Fruit fly (Drosophila melanogaster) whole organism, adult: Measurements from ENCODE around the gene pie.

Experiments used
- CG11617 ChIP-seq: fragments of 200-800 bp; sonication (Bioruptor generic); optimal IDR thresholded peaks from 2 replicates; lab custom pipeline; 2017; ENCODE audit warnings: mild to moderate bottlenecking, missing biosample characterization, missing genetic modification reagents, missing genetic modification characterization
- CG12768 ChIP-seq: fragments of 200-800 bp; sonication (Bioruptor generic); optimal IDR thresholded peaks from 2 replicates; lab custom pipeline; 2017; ENCODE audit warnings: missing biosample characterization, missing genetic modification characterization, mild to moderate bottlenecking, moderate library complexity, missing genetic modification reagents
- CG14711 ChIP-seq: fragments of 200-800 bp; sonication (Bioruptor generic); optimal IDR thresholded peaks from 2 replicates; lab custom pipeline; 2018; ENCODE audit warnings: missing biosample characterization, mild to moderate bottlenecking, missing genetic modification characterization, moderate library complexity
- CG1620 ChIP-seq: fragments of 200-800 bp; sonication (Bioruptor generic); optimal IDR thresholded peaks from 2 replicates; lab custom pipeline; 2016; ENCODE audit warnings: missing biosample characterization, missing genetic modification characterization
- CG33017 ChIP-seq: fragments of 200-800 bp; sonication (Bioruptor generic); optimal IDR thresholded peaks from 2 replicates; lab custom pipeline; 2018; ENCODE audit warnings: missing biosample characterization, mild to moderate bottlenecking, missing genetic modification characterization, moderate library complexity
- CG5204 ChIP-seq: fragments of 200-800 bp; sonication (Bioruptor generic); optimal IDR thresholded peaks from 2 replicates; lab custom pipeline; 2016; ENCODE audit warnings: missing biosample characterization, missing genetic modification characterization
- CG7045 ChIP-seq: fragments of 200-800 bp; sonication (Bioruptor generic); optimal IDR thresholded peaks from 2 replicates; lab custom pipeline; 2017; ENCODE audit warnings: missing biosample characterization, mild to moderate bottlenecking, missing genetic modification characterization
- CG7101 ChIP-seq: fragments of 200-800 bp; sonication (Bioruptor generic); optimal IDR thresholded peaks from 2 replicates; lab custom pipeline; 2018; ENCODE audit warnings: missing biosample characterization, mild to moderate bottlenecking, missing genetic modification characterization, moderate library complexity
- Clk ChIP-seq: fragments of 200-800 bp; sonication (Bioruptor generic); optimal IDR thresholded peaks from 2 replicates; lab custom pipeline; 2017; ENCODE audit warnings: missing biosample characterization, missing genetic modification characterization
- Crg-1 ChIP-seq: fragments of 200-800 bp; sonication (Bioruptor generic); optimal IDR thresholded peaks from 2 replicates; lab custom pipeline; 2016; ENCODE audit warnings: missing biosample characterization, missing genetic modification characterization
- Hr96 ChIP-seq: fragments of 200-800 bp; sonication (Bioruptor generic); optimal IDR thresholded peaks from 2 replicates; lab custom pipeline; 2016; ENCODE audit warnings: missing biosample characterization, missing genetic modification characterization
- Mnt ChIP-seq: fragments of 200-800 bp; sonication (Bioruptor generic); optimal IDR thresholded peaks from 2 replicates; lab custom pipeline; 2016; ENCODE audit warnings: missing biosample characterization, mild to moderate bottlenecking, missing genetic modification characterization
- bab1 ChIP-seq: fragments of 200-800 bp; sonication (Bioruptor generic); optimal IDR thresholded peaks from 3 replicates; lab custom pipeline; 2019; ENCODE audit warnings: missing biosample characterization, mild to moderate bottlenecking, missing genetic modification characterization, moderate library complexity
- cic ChIP-seq: fragments of 200-800 bp; sonication (Bioruptor generic); optimal IDR thresholded peaks from 2 replicates; lab custom pipeline; 2017; ENCODE audit warnings: missing biosample characterization, mild to moderate bottlenecking, missing genetic modification characterization, moderate library complexity
- cnc ChIP-seq, 2 experiments: fragments of >200 bp; optimal IDR thresholded peaks; 2 replicates each; lab custom pipeline; 2017
- kay ChIP-seq: fragments of 200-800 bp; sonication (Bioruptor generic); peaks from one replicate; lab custom pipeline; 2016; ENCODE audit warnings: missing biosample characterization, missing genetic modification characterization, borderline replicate concordance
- ovo ChIP-seq: fragments of 200-800 bp; sonication (Bioruptor generic); optimal IDR thresholded peaks from 2 replicates; lab custom pipeline; 2016; ENCODE audit warnings: missing biosample characterization, missing genetic modification characterization
- pad ChIP-seq: fragments of 200-800 bp; sonication (Bioruptor generic); optimal IDR thresholded peaks from 3 replicates; lab custom pipeline; 2017; ENCODE audit warnings: missing biosample characterization, missing genetic modification characterization, mild to moderate bottlenecking, moderate library complexity, missing genetic modification reagents
- tj ChIP-seq: fragments of 200-800 bp; sonication (Bioruptor generic); optimal IDR thresholded peaks from 3 replicates; lab custom pipeline; 2017; ENCODE audit warnings: missing biosample characterization, mild to moderate bottlenecking, missing genetic modification characterization, moderate library complexity
- toe ChIP-seq: fragments of 200-800 bp; sonication (Bioruptor generic); optimal IDR thresholded peaks from 2 replicates; lab custom pipeline; 2016; ENCODE audit warnings: missing biosample characterization, missing genetic modification characterization

The pie gene

dm6 chr2L:10403803-10404315, 18.7 kb downstream of the pie start:
- no peak for TF ChIP-seq CG12768
- no peak for TF ChIP-seq CG14711 (tag; lab: Kevin White, UChicago)
- TF ChIP-seq CG5204 (GFP tag; lab: Kevin White, UChicago), result no peak
- peak; percentile 39 for TF ChIP-seq bab1 (GFP tag; lab: Kevin White, UChicago)
- TF ChIP-seq Hr96 (GFP tag; lab: Kevin White, UChicago), result no peak
- TF ChIP-seq kay (GFP tag; lab: Kevin White, UChicago), result peak; percentile 86

- TF ChIP-seq ovo (no peak), CG12768 (no peak), CG11617 (GFP tag; lab: Kevin White, UChicago) (no peak), CG14711 (tag; lab: Kevin White, UChicago) (no peak), Mnt (peak; percentile 65), tj (peak; percentile 84), bab1 (GFP tag; lab: Kevin White, UChicago) (no peak), Hr96 (GFP tag; lab: Kevin White, UChicago) (no peak), toe (GFP tag; lab: Kevin White, UChicago) (no peak), CG7045 (no peak), cic (GFP tag; lab: Kevin White, UChicago) (peak; percentile 59), CG5204 (GFP tag; lab: Kevin White, UChicago) (no peak), CG1620 (GFP tag; lab: Kevin White, UChicago) (no peak), CG7101 (tag; lab: Kevin White, UChicago) (no peak), cnc (optimal IDR thresholded peaks at IDR 0.05; lab: Kevin White, UChicago) (no peak), pad (GFP tag; lab: Kevin White, UChicago) (no peak), Crg-1 (GFP tag; lab: Kevin White, UChicago) (no peak), CG33017 (tag; lab: Kevin White, UChicago) (no peak), Clk (no peak), kay (GFP tag; lab: Kevin White, UChicago) (peak; percentile 99)
These were observed 25.5 kb downstream of the pie start for dm6 chr2L:10396877-10397587.

dm6 chr2L:10396488-10396824, 26.1 kb downstream of the pie start, which contains the start of gene Cnot4:
TSS of gene Cnot4 (plus strand) at chr2L:10396716.
- TF ChIP-seq CG7101 (tag; lab: Kevin White, UChicago), result no peak
- no peak for TF ChIP-seq pad (GFP tag; lab: Kevin White, UChicago)
- no peak for TF ChIP-seq CG7045
- TF ChIP-seq kay (GFP tag; lab: Kevin White, UChicago), result no peak
- no peak for TF ChIP-seq CG5204 (GFP tag; lab: Kevin White, UChicago)
- no peak for TF ChIP-seq cnc (optimal IDR thresholded peaks at IDR 0.05; lab: Kevin White, UChicago)
- no peak for TF ChIP-seq CG14711 (tag; lab: Kevin White, UChicago)
- TF ChIP-seq toe (GFP tag; lab: Kevin White, UChicago), result no peak
- no peak for TF ChIP-seq CG1620 (GFP tag; lab: Kevin White, UChicago)
- no peak for TF ChIP-seq Clk
- no peak for TF ChIP-seq CG11617 (GFP tag; lab: Kevin White, UChicago)
- TF ChIP-seq bab1 (GFP tag; lab: Kevin White, UChicago), result no peak
- no peak for TF ChIP-seq CG12768
- no peak for TF ChIP-seq CG33017 (tag; lab: Kevin White, UChicago)
- TF ChIP-seq cic (GFP tag; lab: Kevin White, UChicago), result no peak
- no peak for TF ChIP-seq Hr96 (GFP tag; lab: Kevin White, UChicago)
- no peak for TF ChIP-seq ovo

dm6 chr2L:10395642-10396487, 26.7 kb downstream of the pie start, which contains the start of gene Mdh1:
TSS of gene Mdh1 (minus strand) at chr2L:10396332.
- peak; percentile 32 for TF ChIP-seq bab1 (GFP tag; lab: Kevin White, UChicago)
- TF ChIP-seq Clk, result no peak
- TF ChIP-seq CG7101 (tag; lab: Kevin White, UChicago), result no peak
- TF ChIP-seq CG12768, result peak; percentile 19
- TF ChIP-seq kay (GFP tag; lab: Kevin White, UChicago), result peak; percentile 79
- TF ChIP-seq CG14711 (tag; lab: Kevin White, UChicago), result no peak
- peak; percentile 28 for TF ChIP-seq Mnt
- TF ChIP-seq CG33017 (tag; lab: Kevin White, UChicago), result peak; percentile 25
- TF ChIP-seq CG11617 (GFP tag; lab: Kevin White, UChicago), result peak; percentile 5

- TF ChIP-seq tj, result peak; percentile 96
- no peak for TF ChIP-seq ovo
- TF ChIP-seq CG7101 (tag; lab: Kevin White, UChicago), result no peak
- TF ChIP-seq CG1620 (GFP tag; lab: Kevin White, UChicago), result no peak
- TF ChIP-seq CG33017 (tag; lab: Kevin White, UChicago), result no peak
These were observed 27.5 kb downstream of the pie start for dm6 chr2L:10395035-10395434.

DNA sequence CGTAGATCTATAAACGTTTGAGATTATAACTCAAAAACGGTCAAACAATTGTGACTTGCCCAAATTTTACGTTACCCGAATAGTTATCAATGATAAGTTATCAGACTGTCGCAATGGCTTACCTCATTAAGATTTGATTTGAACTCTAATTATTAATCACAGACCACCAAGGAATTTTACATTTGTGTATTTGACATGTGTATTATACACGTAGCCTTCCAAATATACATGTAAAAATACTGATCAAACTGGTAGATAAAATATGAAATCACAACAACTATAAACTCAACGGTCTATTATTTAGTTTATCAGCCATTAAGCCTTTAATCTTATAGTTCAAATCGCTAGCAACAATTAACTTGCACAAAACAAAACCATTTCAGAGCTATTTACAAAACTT, 29.1 kb downstream of the pie start:
- no peak for TF ChIP-seq Hr96 (GFP tag; lab: Kevin White, UChicago)
- TF ChIP-seq CG5204 (GFP tag; lab: Kevin White, UChicago), result no peak
- no peak for TF ChIP-seq CG1620 (GFP tag; lab: Kevin White, UChicago)
- TF ChIP-seq bab1 (GFP tag; lab: Kevin White, UChicago), result no peak
- no peak for TF ChIP-seq CG14711 (tag; lab: Kevin White, UChicago)
- no peak for TF ChIP-seq Mnt
- TF ChIP-seq cnc (optimal IDR thresholded peaks at IDR 0.05; lab: Kevin White, UChicago), result no peak
- no peak for TF ChIP-seq tj
- no peak for TF ChIP-seq CG7101 (tag; lab: Kevin White, UChicago)
- no peak for TF ChIP-seq CG11617 (GFP tag; lab: Kevin White, UChicago)
- no peak for TF ChIP-seq pad (GFP tag; lab: Kevin White, UChicago)
- TF ChIP-seq CG7045, result no peak
- no peak for TF ChIP-seq Crg-1 (GFP tag; lab: Kevin White, UChicago)
- no peak for TF ChIP-seq ovo
